Worm (Caenorhabditis elegans) whole organism, young adult: ENCODE data around the gene srw-123.

Experiments
- F10E7.11 ChIP-seq: sonication (generic microtip); optimal IDR thresholded peaks from 2 replicates; lab custom pipeline; 2017; ENCODE audit warnings: mild to moderate bottlenecking, missing genetic modification characterization, moderate library complexity, missing compliant biosample characterization
- F57A8.1 ChIP-seq: fragments of 200-800 bp; sonication (Bioruptor generic); optimal IDR thresholded peaks from 2 replicates; lab custom pipeline; 2018; ENCODE audit warnings: mild to moderate bottlenecking, missing genetic modification characterization, moderate library complexity, missing compliant biosample characterization
- ama-1 ChIP-seq, 3 experiments: fragments of 150-350 bp in 1 of 3; sonication (generic microtip) in 2 of 3; optimal IDR thresholded peaks; 2 replicates each; lab custom pipeline; 2014 to 2018; ENCODE audit warnings: missing biosample characterization in 2 of 3, missing genetic modification characterization in 2 of 3, missing genetic modification reagents in 2 of 3
- athp-1 ChIP-seq: sonication (generic microtip); optimal IDR thresholded peaks from 2 replicates; lab custom pipeline; 2017; ENCODE audit warnings: mild to moderate bottlenecking, missing genetic modification characterization, missing compliant biosample characterization
- ceh-91 ChIP-seq: fragments of 200-800 bp; sonication (Bioruptor generic); IDR thresholded peaks from 2 replicates; pipeline ENCODE4 v1.3.6; 2022; ENCODE audit warnings: missing genetic modification reagents, missing genetic modification characterization, missing compliant biosample characterization
- dpl-1 ChIP-seq: fragments of 150-350 bp; optimal IDR thresholded peaks from 2 replicates; lab custom pipeline; 2014; ENCODE audit warnings: missing biosample characterization, missing genetic modification reagents, missing genetic modification characterization
- ets-4 ChIP-seq: fragments of 200-800 bp; sonication (Bioruptor generic); optimal IDR thresholded peaks from 2 replicates; lab custom pipeline; 2018; ENCODE audit warnings: mild to moderate bottlenecking, missing genetic modification characterization, missing compliant biosample characterization
- him-1 ChIP-seq: sonication (generic microtip); optimal IDR thresholded peaks from 2 replicates; lab custom pipeline; 2016; ENCODE audit warnings: missing genotype, missing genetic modification reagents, missing genetic modification characterization, missing compliant biosample characterization
- nhr-179 ChIP-seq: sonication (generic microtip); optimal IDR thresholded peaks from 2 replicates; lab custom pipeline; 2016; ENCODE audit warnings: mild to moderate bottlenecking, missing genetic modification characterization, missing compliant biosample characterization
- pha-4 ChIP-seq: fragments of 150-350 bp; sonication (generic microtip); optimal IDR thresholded peaks from 2 replicates; lab custom pipeline; 2014; ENCODE audit warnings: missing biosample characterization, missing genetic modification reagents, missing genetic modification characterization
- rcor-1 ChIP-seq: fragments of 200-800 bp; sonication (Bioruptor generic); IDR thresholded peaks from 2 replicates; pipeline ENCODE4 v1.3.6; 2022; ENCODE audit warnings: missing genetic modification reagents, missing genetic modification characterization, missing compliant biosample characterization
- snpc-3.4 ChIP-seq: sonication (generic microtip); optimal IDR thresholded peaks from 2 replicates; lab custom pipeline; 2017; ENCODE audit warnings: missing genetic modification characterization, mild to moderate bottlenecking, missing compliant biosample characterization, antibody characterized with exemption, moderate library complexity, missing genotype, missing genetic modification reagents
- snpc-4 ChIP-seq, 5 experiments: fragments of 150-350 bp in 1 of 5; sonication (generic microtip) in 4 of 5; optimal IDR thresholded peaks; 2 replicates each; lab custom pipeline; 2014 to 2018; ENCODE audit warnings: missing genetic modification characterization in 5 of 5, missing biosample characterization in 3 of 5, antibody characterized with exemption in 2 of 5, mild to moderate bottlenecking in 2 of 5, missing compliant biosample characterization in 2 of 5, missing genotype in 2 of 5, moderate library complexity in 2 of 5, missing genetic modification reagents in 1 of 5
- ztf-28 ChIP-seq: fragments of 200-800 bp; sonication (Bioruptor generic); IDR thresholded peaks from 2 replicates; pipeline ENCODE4 v1.3.6; 2022; ENCODE audit warnings: missing genetic modification reagents, missing genetic modification characterization, missing compliant biosample characterization

- TF ChIP-seq ztf-28 (GFP tag; lab: Robert Waterston, UW), result no peak
- TF ChIP-seq ama-1 (optimal IDR thresholded peaks at IDR 0.05; lab: Kevin White, UChicago), result no peak
- no peak for TF ChIP-seq ama-1 (GFP tag; optimal IDR thresholded peaks at IDR 0.05; lab: Kevin White, UChicago)
- no peak for TF ChIP-seq nhr-179 (tag; lab: Kevin White, UChicago)
- no peak for TF ChIP-seq athp-1 (tag; lab: Kevin White, UChicago)
- no peak for TF ChIP-seq pha-4 (tag; lab: Kevin White, UChicago)
- no peak for TF ChIP-seq F57A8.1 (GFP tag; lab: Kevin White, UChicago)
- no peak for TF ChIP-seq ets-4 (GFP tag; lab: Kevin White, UChicago)
- TF ChIP-seq rcor-1, result no peak
- TF ChIP-seq ceh-91 (GFP tag; lab: Robert Waterston, UW), result no peak
- no peak for TF ChIP-seq him-1
- no peak for TF ChIP-seq snpc-3.4 (tag; lab: Kevin White, UChicago)
- TF ChIP-seq F10E7.11 (tag; lab: Kevin White, UChicago), result no peak
- no peak for TF ChIP-seq snpc-4 (GFP tag; optimal IDR thresholded peaks at IDR 0.05; lab: Kevin White, UChicago)
- TF ChIP-seq snpc-4 (tag; optimal IDR thresholded peaks at IDR 0.05; lab: Kevin White, UChicago), result no peak
- TF ChIP-seq dpl-1, result no peak
These were observed 4.8 kb upstream of the srw-123 start, which contains the start of gene srw-118 for ce11 chrV:2979978-2980377.
